Fruit fly (Drosophila melanogaster) whole organism, embryonic: ENCODE results near the gene CG5510.

Experiments used
- CG11456 ChIP-seq: fragments of 200-800 bp; sonication (Bioruptor generic); IDR thresholded peaks from 3 replicates; pipeline ENCODE4 v1.3.6; 2022; ENCODE audit warnings: missing biosample characterization, missing genetic modification characterization
- CG2199 ChIP-seq: fragments of 200-800 bp; sonication (Bioruptor generic); IDR thresholded peaks from 3 replicates; pipeline ENCODE4 v1.3.6; 2022; ENCODE audit warnings: missing biosample characterization, missing genetic modification characterization
- CG7271 ChIP-seq: fragments of 200-800 bp; sonication (Bioruptor generic); optimal IDR thresholded peaks from 2 replicates; lab custom pipeline; 2018; ENCODE audit warnings: missing biosample characterization, mild to moderate bottlenecking, missing genetic modification characterization, moderate library complexity
- fd3F ChIP-seq: fragments of 200-800 bp; sonication (Bioruptor generic); optimal IDR thresholded peaks from 2 replicates; lab custom pipeline; 2018; ENCODE audit warnings: missing biosample characterization, mild to moderate bottlenecking, missing genetic modification characterization, moderate library complexity
- gsb ChIP-seq: fragments of 200-800 bp; sonication (Bioruptor generic); IDR thresholded peaks from 2 replicates; pipeline ENCODE4 v1.3.6; 2022; ENCODE audit warnings: missing biosample characterization, missing genetic modification characterization

dm6 chr3R:24216017-24216416 lies 46.7 kb upstream of the CG5510 start:
- TF ChIP-seq fd3F, result no peak
- no peak for TF ChIP-seq gsb (GFP tag; lab: Robert Waterston, UW)
- TF ChIP-seq CG7271 (tag; lab: Kevin White, UChicago), result no peak
- no peak for TF ChIP-seq CG2199 (GFP tag; lab: Robert Waterston, UW)
- TF ChIP-seq CG11456, result no peak
